Fruit fly (Drosophila melanogaster): Measurements from ENCODE around the gene CG3635.
A peak's percentile ranks its signal among the peaks of the same experiment; 100 is the strongest.

The CG3635 gene

dm6 chr2L:22163302-22163701, 11.9 kb upstream of the CG3635 start:
- TF ChIP-seq kay (GFP tag; ENCODE audit: borderline replicate concordance) (peak; percentile 70), Clk (GFP tag; optimal IDR thresholded peaks at IDR 0.05) (no peak)

dm6 chr2L:22168559-22169027, 6.6 kb upstream of the CG3635 start:
- TF ChIP-seq CG1620 (GFP tag; optimal IDR thresholded peaks at IDR 0.05) = peak; percentile 52
- TF ChIP-seq Clk (GFP tag; optimal IDR thresholded peaks at IDR 0.05) = no peak
- TF ChIP-seq cic (GFP tag; optimal IDR thresholded peaks at IDR 0.05) = peak; percentile 53
- TF ChIP-seq CG11617 (GFP tag; optimal IDR thresholded peaks at IDR 0.05) = peak; percentile 35
- TF ChIP-seq cnc (optimal IDR thresholded peaks at IDR 0.05) = no peak
- peak; percentile 39 for TF ChIP-seq CG12768 (GFP tag; optimal IDR thresholded peaks at IDR 0.05)
- TF ChIP-seq toe (GFP tag; optimal IDR thresholded peaks at IDR 0.05) = peak; percentile 33
- TF ChIP-seq CG33017 (tag; optimal IDR thresholded peaks at IDR 0.05) = no peak
- peak; percentile 42 for TF ChIP-seq CG5204 (GFP tag; optimal IDR thresholded peaks at IDR 0.05)
- TF ChIP-seq CG7045 (GFP tag; optimal IDR thresholded peaks at IDR 0.05) = peak; percentile 25
- TF ChIP-seq Hr96 (GFP tag; optimal IDR thresholded peaks at IDR 0.05) = no peak
- TF ChIP-seq pad (GFP tag; optimal IDR thresholded peaks at IDR 0.05) = peak; percentile 57
- TF ChIP-seq Mnt (GFP tag; optimal IDR thresholded peaks at IDR 0.05) = peak; percentile 62
- peak; percentile 55 for TF ChIP-seq Crg-1 (GFP tag; optimal IDR thresholded peaks at IDR 0.05)
- TF ChIP-seq CG7101 (tag; optimal IDR thresholded peaks at IDR 0.05) = peak; percentile 55
- TF ChIP-seq kay (GFP tag; ENCODE audit: borderline replicate concordance) = no peak
- TF ChIP-seq ovo (GFP tag; optimal IDR thresholded peaks at IDR 0.05) = peak; percentile 21
- TF ChIP-seq bab1 (GFP tag; optimal IDR thresholded peaks at IDR 0.05) = peak; percentile 20
- TF ChIP-seq CG14711 (tag; optimal IDR thresholded peaks at IDR 0.05) = no peak
- TF ChIP-seq tj (GFP tag; optimal IDR thresholded peaks at IDR 0.05) = peak; percentile 30

dm6 chr2L:22169044-22169515, 6.1 kb upstream of the CG3635 start, which contains the start of gene Clamp:
Clamp (minus strand) TSS chr2L:22169143.
- TF ChIP-seq kay (GFP tag; ENCODE audit: borderline replicate concordance) (peak; percentile 82), CG33017 (tag; optimal IDR thresholded peaks at IDR 0.05) (no peak), pad (GFP tag; optimal IDR thresholded peaks at IDR 0.05) (no peak), CG14711 (tag; optimal IDR thresholded peaks at IDR 0.05) (peak; percentile 9)

dm6 chr2L:22176398-22176797, 1.2 kb downstream of the CG3635 start:
- TF ChIP-seq bab1 (GFP tag; optimal IDR thresholded peaks at IDR 0.05) (no peak), cnc (optimal IDR thresholded peaks at IDR 0.05) (no peak), CG11617 (GFP tag; optimal IDR thresholded peaks at IDR 0.05) (no peak), pad (GFP tag; optimal IDR thresholded peaks at IDR 0.05) (no peak), CG14711 (tag; optimal IDR thresholded peaks at IDR 0.05) (no peak), ovo (GFP tag; optimal IDR thresholded peaks at IDR 0.05) (no peak), CG5204 (GFP tag; optimal IDR thresholded peaks at IDR 0.05) (no peak), CG12768 (GFP tag; optimal IDR thresholded peaks at IDR 0.05) (no peak), kay (GFP tag; ENCODE audit: borderline replicate concordance) (no peak), Hr96 (GFP tag; optimal IDR thresholded peaks at IDR 0.05) (no peak), Crg-1 (GFP tag; optimal IDR thresholded peaks at IDR 0.05) (no peak), Clk (GFP tag; optimal IDR thresholded peaks at IDR 0.05) (no peak), CG33017 (tag; optimal IDR thresholded peaks at IDR 0.05) (no peak), cic (GFP tag; optimal IDR thresholded peaks at IDR 0.05) (no peak), Mnt (GFP tag; optimal IDR thresholded peaks at IDR 0.05) (no peak), tj (GFP tag; optimal IDR thresholded peaks at IDR 0.05) (no peak), CG7101 (tag; optimal IDR thresholded peaks at IDR 0.05) (no peak), CG7045 (GFP tag; optimal IDR thresholded peaks at IDR 0.05) (no peak), toe (GFP tag; optimal IDR thresholded peaks at IDR 0.05) (no peak), CG1620 (GFP tag; optimal IDR thresholded peaks at IDR 0.05) (no peak)

dm6 chr2L:22214276-22214675, 39.1 kb downstream of the CG3635 start, which contains the start of gene Ir40a:
Ir40a (minus strand) TSS chr2L:22214376.
- no peak for TF ChIP-seq CG14711 (tag; optimal IDR thresholded peaks at IDR 0.05)
- no peak for TF ChIP-seq CG7045 (GFP tag; optimal IDR thresholded peaks at IDR 0.05)
- TF ChIP-seq tj (GFP tag; optimal IDR thresholded peaks at IDR 0.05) = no peak
- TF ChIP-seq CG5204 (GFP tag; optimal IDR thresholded peaks at IDR 0.05) = no peak
- TF ChIP-seq toe (GFP tag; optimal IDR thresholded peaks at IDR 0.05) = no peak
- TF ChIP-seq cnc (optimal IDR thresholded peaks at IDR 0.05) = no peak
- no peak for TF ChIP-seq Mnt (GFP tag; optimal IDR thresholded peaks at IDR 0.05)
